Fruit fly (Drosophila melanogaster) whole organism, embryonic: ENCODE data around the gene CG14269.

Source experiments
- Abd-B ChIP-seq: fragments of 200-800 bp; sonication (Bioruptor generic); optimal IDR thresholded peaks from 2 replicates; lab custom pipeline; 2018; ENCODE audit warnings: missing biosample characterization, mild to moderate bottlenecking, missing genetic modification characterization, moderate library complexity
- BEAF-32 ChIP-seq: fragments of 200-800 bp; sonication (Bioruptor generic); optimal IDR thresholded peaks from 3 replicates; lab custom pipeline; 2017; ENCODE audit warnings: missing biosample characterization, missing genetic modification characterization, mild to moderate bottlenecking, moderate library complexity, missing genetic modification reagents
- Bteb2 ChIP-seq: fragments of 200-800 bp; sonication (Bioruptor generic); optimal IDR thresholded peaks from 2 replicates; lab custom pipeline; 2016; ENCODE audit warnings: missing biosample characterization, missing genetic modification characterization
- CG10147 ChIP-seq: fragments of 200-800 bp; sonication (Bioruptor generic); optimal IDR thresholded peaks from 2 replicates; lab custom pipeline; 2019; ENCODE audit warnings: missing biosample characterization, mild to moderate bottlenecking, missing genetic modification characterization, moderate library complexity
- CG10959 ChIP-seq: fragments of 200-800 bp; sonication (Bioruptor generic); IDR thresholded peaks from 2 replicates; pipeline ENCODE4 v1.3.6; 2022; ENCODE audit warnings: missing biosample characterization, missing genetic modification characterization
- CG10979 ChIP-seq: fragments of 200-800 bp; sonication (Bioruptor generic); optimal IDR thresholded peaks from 2 replicates; lab custom pipeline; 2018; ENCODE audit warnings: missing biosample characterization, mild to moderate bottlenecking, missing genetic modification characterization, moderate library complexity
- CG11723 ChIP-seq: fragments of 200-800 bp; sonication (Bioruptor generic); optimal IDR thresholded peaks from 2 replicates; lab custom pipeline; 2017; ENCODE audit warnings: missing biosample characterization, mild to moderate bottlenecking, missing genetic modification characterization
- CG12299 ChIP-seq: fragments of 200-800 bp; sonication (Bioruptor generic); optimal IDR thresholded peaks from 2 replicates; lab custom pipeline; 2018; ENCODE audit warnings: missing biosample characterization, mild to moderate bottlenecking, missing genetic modification characterization
- CG13287 ChIP-seq: fragments of 200-800 bp; sonication (Bioruptor generic); IDR thresholded peaks from 2 replicates; pipeline ENCODE4 v1.3.6; 2022; ENCODE audit warnings: missing biosample characterization, missing genetic modification characterization; ENCODE audit not compliant: partially characterized antibody
- CG13296 ChIP-seq: fragments of 200-800 bp; sonication (Bioruptor generic); optimal IDR thresholded peaks from 3 replicates; lab custom pipeline; 2018; ENCODE audit warnings: missing biosample characterization, mild to moderate bottlenecking, missing genetic modification characterization
- CG13775 ChIP-seq: fragments of 200-800 bp; sonication (Bioruptor generic); optimal IDR thresholded peaks from 3 replicates; lab custom pipeline; 2017; ENCODE audit warnings: missing biosample characterization, mild to moderate bottlenecking, missing genetic modification characterization
- CG14014 ChIP-seq: fragments of 200-800 bp; sonication (Bioruptor generic); IDR thresholded peaks from 2 replicates; pipeline ENCODE4 v1.3.6; 2022; ENCODE audit warnings: missing biosample characterization, missing genetic modification characterization
- CG1603 ChIP-seq: fragments of 200-800 bp; sonication (Bioruptor generic); optimal IDR thresholded peaks from 2 replicates; lab custom pipeline; 2019; ENCODE audit warnings: missing biosample characterization, mild to moderate bottlenecking, missing genetic modification characterization, moderate library complexity
- CG16813 ChIP-seq: fragments of 200-800 bp; sonication (Bioruptor generic); IDR thresholded peaks from 3 replicates; pipeline ENCODE4 v1.3.6; 2022; ENCODE audit warnings: missing biosample characterization, missing genetic modification characterization; ENCODE audit not compliant: partially characterized antibody
- CG17568 ChIP-seq: fragments of 200-800 bp; sonication (Bioruptor generic); optimal IDR thresholded peaks from 2 replicates; lab custom pipeline; 2018; ENCODE audit warnings: missing biosample characterization, mild to moderate bottlenecking, missing genetic modification characterization, moderate library complexity
- CG4282 ChIP-seq: fragments of 200-800 bp; sonication (Bioruptor generic); optimal IDR thresholded peaks from 2 replicates; lab custom pipeline; 2016; ENCODE audit warnings: missing biosample characterization, missing genetic modification characterization
- CG5953 ChIP-seq: fragments of 200-800 bp; sonication (Bioruptor generic); IDR thresholded peaks from 2 replicates; pipeline ENCODE4 v1.3.6; 2022; ENCODE audit warnings: missing biosample characterization, missing genetic modification characterization
- CG7271 ChIP-seq: fragments of 200-800 bp; sonication (Bioruptor generic); optimal IDR thresholded peaks from 2 replicates; lab custom pipeline; 2018; ENCODE audit warnings: missing biosample characterization, mild to moderate bottlenecking, missing genetic modification characterization, moderate library complexity
- CG8089 ChIP-seq: fragments of 200-800 bp; sonication (Bioruptor generic); optimal IDR thresholded peaks from 3 replicates; lab custom pipeline; 2016; ENCODE audit warnings: missing biosample characterization, missing genetic modification characterization
- CG8290 ChIP-seq, 3 experiments: fragments of 200-800 bp; sonication (Bioruptor generic); optimal IDR thresholded peaks; 2 replicates each; lab custom pipeline; 2016 to 2019; ENCODE audit warnings: missing biosample characterization in 3 of 3, missing genetic modification characterization in 3 of 3, mild to moderate bottlenecking in 2 of 3, moderate library complexity in 1 of 3
- CG9932 ChIP-seq: fragments of 200-800 bp; sonication (Bioruptor generic); IDR thresholded peaks from 2 replicates; pipeline ENCODE4 v1.3.6; 2022; ENCODE audit warnings: missing biosample characterization, missing genetic modification characterization
- CTCF ChIP-seq: fragments of 200-800 bp; sonication (Bioruptor generic); optimal IDR thresholded peaks from 2 replicates; lab custom pipeline; 2017; ENCODE audit warnings: missing biosample characterization, mild to moderate bottlenecking, missing genetic modification characterization, moderate library complexity
- D19A ChIP-seq: fragments of 200-800 bp; optimal IDR thresholded peaks from 3 replicates; lab custom pipeline; 2019; ENCODE audit warnings: missing biosample characterization, mild to moderate bottlenecking, missing genetic modification characterization, moderate library complexity
- Dfd ChIP-seq, 2 experiments: fragments of >200 bp; optimal IDR thresholded peaks; 2 replicates each; lab custom pipeline; 2017; ENCODE audit warnings: missing biosample characterization in 2 of 2, missing genetic modification characterization in 2 of 2
- Dref ChIP-seq: fragments of 200-800 bp; sonication (Bioruptor generic); IDR thresholded peaks from 2 replicates; pipeline ENCODE4 v1.3.6; 2022; ENCODE audit warnings: missing biosample characterization, missing genetic modification characterization
- HHEX ChIP-seq: fragments of 200-800 bp; sonication (Bioruptor generic); optimal IDR thresholded peaks from 3 replicates; lab custom pipeline; 2017; ENCODE audit warnings: missing biosample characterization, mild to moderate bottlenecking, missing genetic modification characterization, missing genetic modification reagents
- Hand ChIP-seq: fragments of 200-800 bp; sonication (Bioruptor generic); optimal IDR thresholded peaks from 2 replicates; lab custom pipeline; 2017; ENCODE audit warnings: mild to moderate bottlenecking, missing biosample characterization, missing genetic modification reagents, missing genetic modification characterization
- Hmr ChIP-seq: fragments of 200-800 bp; sonication (Bioruptor generic); optimal IDR thresholded peaks from 3 replicates; lab custom pipeline; 2017; ENCODE audit warnings: mild to moderate bottlenecking, missing biosample characterization, missing genetic modification reagents, missing genetic modification characterization
- Jarid2 ChIP-seq: fragments of 200-800 bp; sonication (Bioruptor generic); optimal IDR thresholded peaks from 3 replicates; lab custom pipeline; 2017; ENCODE audit warnings: mild to moderate bottlenecking, missing biosample characterization, missing genetic modification reagents, missing genetic modification characterization
- Oaz ChIP-seq: fragments of 200-800 bp; sonication (Bioruptor generic); IDR thresholded peaks from 2 replicates; pipeline ENCODE4 v1.3.6; 2022; ENCODE audit warnings: missing biosample characterization, missing genetic modification characterization
- Poxn ChIP-seq: fragments of 200-800 bp; sonication (Bioruptor generic); IDR thresholded peaks from 2 replicates; pipeline ENCODE4 v1.3.6; 2022; ENCODE audit warnings: missing biosample characterization, missing genetic modification characterization
- Ptx1 ChIP-seq: fragments of 200-800 bp; sonication (Bioruptor generic); IDR thresholded peaks from 2 replicates; pipeline ENCODE4 v1.3.6; 2022; ENCODE audit warnings: missing biosample characterization, missing genetic modification characterization
- aop ChIP-seq: fragments of 200-800 bp; sonication (Bioruptor generic); IDR thresholded peaks from 2 replicates; pipeline ENCODE4 v1.3.6; 2022; ENCODE audit warnings: missing biosample characterization, missing genetic modification characterization
- dmrt11E ChIP-seq: fragments of 200-800 bp; sonication (Bioruptor generic); optimal IDR thresholded peaks from 3 replicates; lab custom pipeline; 2018; ENCODE audit warnings: missing biosample characterization, mild to moderate bottlenecking, missing genetic modification characterization, moderate library complexity
- gt ChIP-seq: fragments of 200-800 bp; sonication (Bioruptor generic); IDR thresholded peaks from 2 replicates; pipeline ENCODE4 v1.3.6; 2022; ENCODE audit warnings: missing biosample characterization, missing genetic modification characterization
- hb ChIP-seq: fragments of 200-800 bp; sonication (Bioruptor generic); IDR thresholded peaks from 3 replicates; pipeline ENCODE4 v1.3.6; 2022; ENCODE audit warnings: missing biosample characterization, missing genetic modification characterization; ENCODE audit not compliant: partially characterized antibody
- klu ChIP-seq: fragments of 200-800 bp; sonication (Bioruptor generic); IDR thresholded peaks from 2 replicates; pipeline ENCODE4 v1.3.6; 2022; ENCODE audit warnings: missing biosample characterization, missing genetic modification characterization
- knrl ChIP-seq: fragments of 200-800 bp; sonication (Bioruptor generic); IDR thresholded peaks from 3 replicates; pipeline ENCODE4 v1.3.6; 2022; ENCODE audit warnings: missing biosample characterization, missing genetic modification characterization; ENCODE audit not compliant: partially characterized antibody
- lilli ChIP-seq: fragments of 200-800 bp; sonication (Bioruptor generic); optimal IDR thresholded peaks from 3 replicates; lab custom pipeline; 2016; ENCODE audit warnings: missing biosample characterization, missing genetic modification characterization
- lola ChIP-seq, 3 experiments: fragments of >200 bp in 2 of 3; fragments of 200-800 bp in 1 of 3; sonication (Bioruptor generic) in 1 of 3; optimal IDR thresholded peaks; 2 replicates each; lab custom pipeline; 2017 to 2019; ENCODE audit warnings: missing biosample characterization in 3 of 3, missing genetic modification characterization in 3 of 3, mild to moderate bottlenecking in 1 of 3, moderate library complexity in 1 of 3
- org-1 ChIP-seq: fragments of 200-800 bp; sonication (Bioruptor generic); optimal IDR thresholded peaks from 2 replicates; lab custom pipeline; 2017; ENCODE audit warnings: missing biosample characterization, missing genetic modification characterization
- phol ChIP-seq: fragments of 200-800 bp; sonication (Bioruptor generic); optimal IDR thresholded peaks from 3 replicates; lab custom pipeline; 2018; ENCODE audit warnings: missing biosample characterization, mild to moderate bottlenecking, missing genetic modification characterization, moderate library complexity
- seq ChIP-seq: fragments of 200-800 bp; sonication (Bioruptor generic); IDR thresholded peaks from 2 replicates; pipeline ENCODE4 v1.3.6; 2022; ENCODE audit warnings: missing biosample characterization, missing genetic modification characterization
- sob ChIP-seq: fragments of 200-800 bp; sonication (Bioruptor generic); IDR thresholded peaks from 2 replicates; pipeline ENCODE4 v1.3.6; 2022; ENCODE audit warnings: missing biosample characterization, missing genetic modification characterization
- sr ChIP-seq: fragments of 200-800 bp; sonication (Bioruptor generic); IDR thresholded peaks from 3 replicates; pipeline ENCODE4 v1.3.6; 2022; ENCODE audit warnings: missing biosample characterization, missing genetic modification characterization
- toy ChIP-seq: fragments of 200-800 bp; sonication (Bioruptor generic); IDR thresholded peaks from 2 replicates; pipeline ENCODE4 v1.3.6; 2022; ENCODE audit warnings: missing biosample characterization, missing genetic modification characterization
- twi ChIP-seq: fragments of 200-800 bp; optimal IDR thresholded peaks from 2 replicates; lab custom pipeline; 2019; ENCODE audit warnings: missing biosample characterization, mild to moderate bottlenecking, missing genetic modification characterization, moderate library complexity
- vfl ChIP-seq: fragments of 200-800 bp; sonication (Bioruptor generic); optimal IDR thresholded peaks from 2 replicates; lab custom pipeline; 2016; ENCODE audit warnings: missing biosample characterization, missing genetic modification characterization
- zen ChIP-seq: fragments of 200-800 bp; sonication (Bioruptor generic); optimal IDR thresholded peaks from 3 replicates; lab custom pipeline; 2018; ENCODE audit warnings: missing biosample characterization, mild to moderate bottlenecking, missing genetic modification characterization, moderate library complexity

CG14269 gene

dm6 chrX:3414003-3414767, 21.4 kb downstream of the CG14269 start (continued):
- TF ChIP-seq sr (GFP tag; lab: Robert Waterston, UW) = no peak
- TF ChIP-seq CG10147 = peak; percentile 56
- no peak for TF ChIP-seq aop (GFP tag; lab: Robert Waterston, UW)
- TF ChIP-seq CG13287 (GFP tag; lab: Robert Waterston, UW) = no peak
- no peak for TF ChIP-seq CG7271 (tag; lab: Kevin White, UChicago)
- peak; percentile 35 for TF ChIP-seq Abd-B (GFP tag; lab: Kevin White, UChicago)
- TF ChIP-seq CG10979 = peak; percentile 73
- no peak for TF ChIP-seq CG8089 (GFP tag; lab: Kevin White, UChicago)
- no peak for TF ChIP-seq Dref (GFP tag; lab: Robert Waterston, UW)
- no peak for TF ChIP-seq CG4282 (GFP tag; lab: Kevin White, UChicago)
- peak; percentile 67 for TF ChIP-seq phol (tag; lab: Kevin White, UChicago)
- TF ChIP-seq HHEX (GFP tag; lab: Kevin White, UChicago) = peak; percentile 60
- TF ChIP-seq Jarid2 = peak; percentile 1
- TF ChIP-seq Ptx1 (GFP tag; lab: Robert Waterston, UW) = peak; percentile 71
- peak; percentile 78 for TF ChIP-seq CG13296
- TF ChIP-seq sob (GFP tag; lab: Robert Waterston, UW) = peak; percentile 73
- peak; percentile 51 for TF ChIP-seq org-1 (GFP tag; lab: Kevin White, UChicago)
- peak; percentile 56 for TF ChIP-seq Hand (GFP tag; lab: Kevin White, UChicago)
- TF ChIP-seq Poxn (GFP tag; lab: Robert Waterston, UW) = no peak
- TF ChIP-seq CG14014 (GFP tag; lab: Robert Waterston, UW) = peak; percentile 66; the same call in 1 of the 2 replicates
- TF ChIP-seq CG8290 (GFP tag; optimal IDR thresholded peaks at IDR 0.05; lab: Kevin White, UChicago) = no peak
- TF ChIP-seq CG8290 (tag; optimal IDR thresholded peaks at IDR 0.05; lab: Kevin White, UChicago) = peak in 1 of 2 experiments; percentile 0
- peak; percentile 68 for TF ChIP-seq CG9932 (GFP tag; lab: Robert Waterston, UW)
- no peak for TF ChIP-seq hb (GFP tag; lab: Robert Waterston, UW)
- TF ChIP-seq zen (tag; lab: Kevin White, UChicago) = peak; percentile 11
- no peak for TF ChIP-seq CG1603
- peak in 1 of 3 experiments; percentile 52 for TF ChIP-seq lola (GFP tag; optimal IDR thresholded peaks at IDR 0.05; lab: Kevin White, UChicago)
- TF ChIP-seq Oaz (GFP tag; lab: Robert Waterston, UW) = no peak
- TF ChIP-seq CG16813 (GFP tag; lab: Robert Waterston, UW) = no peak
- peak; percentile 62 for TF ChIP-seq seq (GFP tag; lab: Robert Waterston, UW)
- peak; percentile 72 for TF ChIP-seq D19A (tag; lab: Kevin White, UChicago)
- TF ChIP-seq CG5953 (GFP tag; lab: Robert Waterston, UW) = no peak
- peak; percentile 45 for TF ChIP-seq CG11723 (GFP tag; lab: Kevin White, UChicago)
- TF ChIP-seq toy (GFP tag; lab: Robert Waterston, UW) = no peak
- no peak for TF ChIP-seq Dfd (GFP tag; optimal IDR thresholded peaks at IDR 0.05; lab: Kevin White, UChicago)
- peak; percentile 61 for TF ChIP-seq lilli (GFP tag; lab: Kevin White, UChicago)
- TF ChIP-seq dmrt11E = peak; percentile 32
- no peak for TF ChIP-seq knrl
- peak; percentile 24 for TF ChIP-seq CG17568 (GFP tag; lab: Kevin White, UChicago)
- no peak for TF ChIP-seq CTCF (GFP tag; lab: Kevin White, UChicago)
- TF ChIP-seq vfl (GFP tag; lab: Kevin White, UChicago) = peak; percentile 10
- peak; percentile 79 for TF ChIP-seq Hmr
- peak; percentile 27; the same call in 1 of the 2 replicates for TF ChIP-seq klu (GFP tag; lab: Robert Waterston, UW)
- no peak for TF ChIP-seq CG10959
- TF ChIP-seq CG12299 (tag; lab: Kevin White, UChicago) = peak; percentile 52
- TF ChIP-seq CG13775 (GFP tag; lab: Kevin White, UChicago) = peak; percentile 59
- TF ChIP-seq twi (tag; lab: Kevin White, UChicago) = no peak
- TF ChIP-seq Bteb2 = no peak
- no peak for TF ChIP-seq gt (GFP tag; lab: Robert Waterston, UW)
- no peak for TF ChIP-seq BEAF-32 (GFP tag; lab: Kevin White, UChicago)
